Worm (Caenorhabditis elegans): ENCODE measurements around the gene F13E9.12.

ce11 chrIV:10852403-10852802 lies 22.0 kb downstream of the F13E9.12 start:
- TF ChIP-seq snpc-4 (tag; optimal IDR thresholded peaks at IDR 0.05) (no peak), elt-3 (tag; optimal IDR thresholded peaks at IDR 0.05) (no peak), zag-1 (tag; optimal IDR thresholded peaks at IDR 0.05) (no peak), ama-1 (optimal IDR thresholded peaks at IDR 0.05) (no peak), nhr-12 (tag; optimal IDR thresholded peaks at IDR 0.05) (no peak), ztf-11 (tag; optimal IDR thresholded peaks at IDR 0.05) (no peak), unc-62 (GFP tag; optimal IDR thresholded peaks at IDR 0.05) (no peak), elt-1 (tag; optimal IDR thresholded peaks at IDR 0.05) (no peak), aly-2 (tag; optimal IDR thresholded peaks at IDR 0.05) (no peak), nhr-25 (tag; optimal IDR thresholded peaks at IDR 0.05) (no peak), lsy-2 (tag; optimal IDR thresholded peaks at IDR 0.05) (peak in 1 of 2 experiments; percentile 45), skn-1 (tag; optimal IDR thresholded peaks at IDR 0.05) (no peak), mab-5 (tag; optimal IDR thresholded peaks at IDR 0.05) (no peak), lin-13 (GFP tag; optimal IDR thresholded peaks at IDR 0.05) (no peak)
